Fruit fly (Drosophila melanogaster) whole organism, embryonic: ENCODE measurements around the gene CG6569.
A peak's percentile ranks its signal among the peaks of the same experiment; 100 is the strongest.

Experiments used
- Bteb2 ChIP-seq: fragments of 200-800 bp; sonication (Bioruptor generic); optimal IDR thresholded peaks from 2 replicates; lab custom pipeline; 2016; ENCODE audit warnings: missing biosample characterization, missing genetic modification characterization
- CG10565 ChIP-seq: fragments of 200-800 bp; sonication (Bioruptor generic); optimal IDR thresholded peaks from 3 replicates; lab custom pipeline; 2016; ENCODE audit warnings: missing biosample characterization, mild to moderate bottlenecking, missing genetic modification characterization
- CG11398 ChIP-seq: fragments of 200-800 bp; sonication (Bioruptor generic); optimal IDR thresholded peaks from 2 replicates; lab custom pipeline; 2016; ENCODE audit warnings: missing biosample characterization, missing genetic modification characterization
- CG13287 ChIP-seq: fragments of 200-800 bp; sonication (Bioruptor generic); IDR thresholded peaks from 2 replicates; pipeline ENCODE4 v1.3.6; 2022; ENCODE audit warnings: missing biosample characterization, missing genetic modification characterization; ENCODE audit not compliant: partially characterized antibody
- CG13296 ChIP-seq: fragments of 200-800 bp; sonication (Bioruptor generic); optimal IDR thresholded peaks from 3 replicates; lab custom pipeline; 2018; ENCODE audit warnings: missing biosample characterization, mild to moderate bottlenecking, missing genetic modification characterization
- CG14014 ChIP-seq: fragments of 200-800 bp; sonication (Bioruptor generic); IDR thresholded peaks from 2 replicates; pipeline ENCODE4 v1.3.6; 2022; ENCODE audit warnings: missing biosample characterization, missing genetic modification characterization
- CG14050 ChIP-seq: fragments of 200-800 bp; sonication (Bioruptor generic); IDR thresholded peaks from 3 replicates; pipeline ENCODE4 v1.3.6; 2022; ENCODE audit warnings: missing biosample characterization, missing genetic modification characterization
- CG1529 ChIP-seq: fragments of 200-800 bp; sonication (Bioruptor generic); optimal IDR thresholded peaks from 3 replicates; lab custom pipeline; 2018; ENCODE audit warnings: missing biosample characterization, missing genetic modification characterization
- CG17361 ChIP-seq: fragments of 200-800 bp; sonication (Bioruptor generic); IDR thresholded peaks from 3 replicates; pipeline ENCODE4 v1.3.6; 2022; ENCODE audit warnings: missing biosample characterization, missing genetic modification characterization
- CG17385 ChIP-seq: fragments of 200-800 bp; sonication (Bioruptor generic); optimal IDR thresholded peaks from 3 replicates; lab custom pipeline; 2018; ENCODE audit warnings: missing biosample characterization, mild to moderate bottlenecking, missing genetic modification characterization
- CG3163 ChIP-seq: fragments of 200-800 bp; sonication (Bioruptor generic); optimal IDR thresholded peaks from 3 replicates; lab custom pipeline; 2016; ENCODE audit warnings: missing biosample characterization, missing genetic modification characterization
- CG6175 ChIP-seq: fragments of 200-800 bp; sonication (Bioruptor generic); IDR thresholded peaks from 3 replicates; pipeline ENCODE4 v1.3.6; 2022; ENCODE audit warnings: missing biosample characterization, missing genetic modification characterization
- CG6254 ChIP-seq: fragments of 200-800 bp; sonication (Bioruptor generic); optimal IDR thresholded peaks from 3 replicates; lab custom pipeline; 2017; ENCODE audit warnings: mild to moderate bottlenecking, missing biosample characterization, missing genetic modification reagents, missing genetic modification characterization
- CG8290 ChIP-seq, 3 experiments: fragments of 200-800 bp; sonication (Bioruptor generic); optimal IDR thresholded peaks; 2 replicates each; lab custom pipeline; 2016 to 2019; ENCODE audit warnings: missing biosample characterization in 3 of 3, missing genetic modification characterization in 3 of 3, mild to moderate bottlenecking in 2 of 3, moderate library complexity in 1 of 3
- CG8944 ChIP-seq: fragments of 200-800 bp; sonication (Bioruptor generic); optimal IDR thresholded peaks from 3 replicates; lab custom pipeline; 2016; ENCODE audit warnings: missing biosample characterization, missing genetic modification characterization
- Dll ChIP-seq: fragments of 200-800 bp; sonication (Bioruptor generic); IDR thresholded peaks from 4 replicates; pipeline ENCODE4 v1.3.6; 2022; ENCODE audit warnings: missing biosample characterization, missing genetic modification characterization; ENCODE audit not compliant: partially characterized antibody
- E2f2 ChIP-seq: fragments of 200-800 bp; sonication (Bioruptor generic); IDR thresholded peaks from 2 replicates; pipeline ENCODE4 v1.3.6; 2022; ENCODE audit warnings: missing biosample characterization, missing genetic modification characterization
- Gug ChIP-seq: fragments of 200-800 bp; sonication (Bioruptor generic); IDR thresholded peaks from 4 replicates; pipeline ENCODE4 v1.3.6; 2022; ENCODE audit warnings: missing biosample characterization, missing genetic modification characterization
- Lhr ChIP-seq: fragments of 200-800 bp; sonication (Bioruptor generic); optimal IDR thresholded peaks from 3 replicates; lab custom pipeline; 2017; ENCODE audit warnings: mild to moderate bottlenecking, missing biosample characterization, missing genetic modification reagents, missing genetic modification characterization
- MTF-1 ChIP-seq: fragments of 200-800 bp; sonication (Bioruptor generic); optimal IDR thresholded peaks from 2 replicates; lab custom pipeline; 2018; ENCODE audit warnings: missing biosample characterization, mild to moderate bottlenecking, missing genetic modification characterization, borderline replicate concordance
- Med ChIP-seq: fragments of 200-800 bp; sonication (Bioruptor generic); peaks from one replicate; lab custom pipeline; 2016; ENCODE audit warnings: missing biosample characterization, missing genetic modification characterization, mild to moderate bottlenecking, inconsistent platforms, moderate library complexity
- NC2α ChIP-seq: fragments of 200-800 bp; sonication (Bioruptor generic); optimal IDR thresholded peaks from 2 replicates; lab custom pipeline; 2016; ENCODE audit warnings: missing biosample characterization, missing genetic modification characterization
- Nf-YB ChIP-seq: fragments of 200-800 bp; sonication (Bioruptor generic); optimal IDR thresholded peaks from 3 replicates; lab custom pipeline; 2019; ENCODE audit warnings: missing biosample characterization, mild to moderate bottlenecking, missing genetic modification characterization, moderate library complexity
- Opbp ChIP-seq: fragments of 200-800 bp; sonication (Bioruptor generic); IDR thresholded peaks from 3 replicates; pipeline ENCODE4 v1.3.6; 2022; ENCODE audit warnings: missing biosample characterization, missing genetic modification characterization; ENCODE audit not compliant: partially characterized antibody
- btn ChIP-seq: fragments of 200-800 bp; sonication (Bioruptor generic); optimal IDR thresholded peaks from 2 replicates; lab custom pipeline; 2016; ENCODE audit warnings: missing biosample characterization, missing genetic modification characterization
- chn ChIP-seq: fragments of 200-800 bp; sonication (Bioruptor generic); optimal IDR thresholded peaks from 2 replicates; lab custom pipeline; 2016; ENCODE audit warnings: missing biosample characterization, missing genetic modification characterization
- ci ChIP-seq: fragments of 200-800 bp; sonication (Bioruptor generic); IDR thresholded peaks from 3 replicates; pipeline ENCODE4 v1.3.6; 2022; ENCODE audit warnings: missing biosample characterization, missing genetic modification characterization
- ems ChIP-seq: fragments of 200-800 bp; sonication (Bioruptor generic); optimal IDR thresholded peaks from 3 replicates; lab custom pipeline; 2016; ENCODE audit warnings: missing biosample characterization, missing genetic modification characterization
- ewg ChIP-seq: fragments of 200-800 bp; sonication (Bioruptor generic); optimal IDR thresholded peaks from 3 replicates; lab custom pipeline; 2017; ENCODE audit warnings: mild to moderate bottlenecking, missing biosample characterization, missing genetic modification reagents, missing genetic modification characterization
- exex ChIP-seq: fragments of 200-800 bp; sonication (Bioruptor generic); optimal IDR thresholded peaks from 4 replicates; lab custom pipeline; 2018; ENCODE audit warnings: missing biosample characterization, mild to moderate bottlenecking, missing genetic modification characterization, moderate library complexity
- gem ChIP-seq: fragments of 200-800 bp; sonication (Bioruptor generic); optimal IDR thresholded peaks from 2 replicates; lab custom pipeline; 2019; ENCODE audit warnings: missing biosample characterization, mild to moderate bottlenecking, missing genetic modification characterization, moderate library complexity
- mam ChIP-seq: fragments of 200-800 bp; sonication (Bioruptor generic); optimal IDR thresholded peaks from 3 replicates; lab custom pipeline; 2016; ENCODE audit warnings: missing biosample characterization, missing genetic modification characterization
- nerfin-1 ChIP-seq: fragments of 200-800 bp; sonication (Bioruptor generic); optimal IDR thresholded peaks from 3 replicates; lab custom pipeline; 2019; ENCODE audit warnings: missing biosample characterization, mild to moderate bottlenecking, missing genetic modification characterization, moderate library complexity
- nmo ChIP-seq: fragments of 200-800 bp; sonication (Bioruptor generic); optimal IDR thresholded peaks from 2 replicates; lab custom pipeline; 2018; ENCODE audit warnings: missing biosample characterization, mild to moderate bottlenecking, missing genetic modification characterization, moderate library complexity
- odd ChIP-seq: fragments of 200-800 bp; sonication (Bioruptor generic); optimal IDR thresholded peaks from 2 replicates; lab custom pipeline; 2017; ENCODE audit warnings: missing biosample characterization, mild to moderate bottlenecking, missing genetic modification characterization
- pzg ChIP-seq: fragments of 200-800 bp; sonication (Bioruptor generic); optimal IDR thresholded peaks from 3 replicates; lab custom pipeline; 2018; ENCODE audit warnings: missing biosample characterization, mild to moderate bottlenecking, missing genetic modification characterization, moderate library complexity
- run ChIP-seq: fragments of 200-800 bp; sonication (Bioruptor generic); optimal IDR thresholded peaks from 3 replicates; lab custom pipeline; 2018; ENCODE audit warnings: missing biosample characterization, mild to moderate bottlenecking, missing genetic modification characterization
- schlank ChIP-seq: fragments of 200-800 bp; sonication (Bioruptor generic); optimal IDR thresholded peaks from 2 replicates; lab custom pipeline; 2018; ENCODE audit warnings: missing biosample characterization, mild to moderate bottlenecking, missing genetic modification characterization
- scrt ChIP-seq: fragments of 200-800 bp; sonication (Bioruptor generic); optimal IDR thresholded peaks from 2 replicates; lab custom pipeline; 2018; ENCODE audit warnings: missing biosample characterization, mild to moderate bottlenecking, missing genetic modification characterization, moderate library complexity
- sna ChIP-seq: fragments of 200-800 bp; sonication (Bioruptor generic); IDR thresholded peaks from 2 replicates; pipeline ENCODE4 v1.3.6; 2022; ENCODE audit warnings: missing biosample characterization, missing genetic modification characterization; ENCODE audit not compliant: partially characterized antibody
- sqz ChIP-seq: fragments of 200-800 bp; sonication (Bioruptor generic); optimal IDR thresholded peaks from 3 replicates; lab custom pipeline; 2018; ENCODE audit warnings: missing biosample characterization, mild to moderate bottlenecking, missing genetic modification characterization
- sug ChIP-seq: fragments of 200-800 bp; optimal IDR thresholded peaks from 2 replicates; lab custom pipeline; 2019; ENCODE audit warnings: missing biosample characterization, mild to moderate bottlenecking, missing genetic modification characterization, moderate library complexity
- tup ChIP-seq: fragments of 200-800 bp; sonication (Bioruptor generic); optimal IDR thresholded peaks from 2 replicates; lab custom pipeline; 2016; ENCODE audit warnings: missing biosample characterization, mild to moderate bottlenecking, missing genetic modification characterization, moderate library complexity
- vnd ChIP-seq: fragments of 200-800 bp; sonication (Bioruptor generic); IDR thresholded peaks from 3 replicates; pipeline ENCODE4 v1.3.6; 2022; ENCODE audit warnings: missing biosample characterization, missing genetic modification characterization; ENCODE audit not compliant: partially characterized antibody
- wor ChIP-seq: fragments of 200-800 bp; sonication (Bioruptor generic); IDR thresholded peaks from 2 replicates; pipeline ENCODE4 v1.3.6; 2022; ENCODE audit warnings: missing biosample characterization, missing genetic modification characterization

The CG6569 gene

DNA sequence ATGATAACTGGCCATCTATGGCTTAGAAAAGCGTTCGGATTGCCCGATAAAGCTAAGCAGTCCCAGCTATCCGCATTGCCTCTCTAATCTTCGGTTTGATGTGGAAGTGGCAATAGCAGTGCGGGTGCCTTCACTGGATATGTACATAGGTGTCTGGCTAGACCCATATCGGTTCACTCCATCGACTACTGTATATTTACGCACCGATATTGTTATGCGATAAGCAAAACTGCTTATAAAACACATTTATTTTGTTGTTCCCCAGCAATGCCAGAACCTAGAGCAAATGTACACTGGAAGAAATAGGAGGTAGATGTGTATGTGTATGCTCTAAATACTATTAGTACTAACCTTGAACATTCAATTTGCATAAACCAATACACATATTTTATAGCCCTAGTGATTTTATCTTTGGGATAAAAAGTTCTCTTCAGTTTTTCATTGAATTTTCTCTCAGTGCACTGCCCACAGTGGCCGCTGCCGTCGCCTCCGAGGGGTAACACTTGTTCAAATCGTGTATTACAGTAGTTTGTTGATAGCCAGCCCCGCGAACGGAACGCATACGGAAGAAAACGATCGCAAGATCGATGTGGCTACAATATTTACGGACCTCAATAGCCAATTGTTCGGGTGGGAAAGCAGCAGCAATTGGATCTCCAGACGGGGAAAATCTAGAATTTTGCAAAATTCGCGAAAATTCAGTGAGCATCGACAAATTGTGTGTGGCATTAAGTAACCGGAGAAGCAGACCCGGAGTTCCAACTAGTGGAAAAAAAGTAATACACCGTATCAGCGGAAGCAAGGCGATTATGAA, 2.6 kb upstream of the CG6569 start, which contains the start of gene CG31431 (continued):
- TF ChIP-seq chn (GFP tag; lab: Kevin White, UChicago) (peak; percentile 94), gem (tag; lab: Kevin White, UChicago) (peak; percentile 98), CG13287 (GFP tag; lab: Robert Waterston, UW) (no peak), tup (GFP tag; lab: Kevin White, UChicago) (peak; percentile 94), CG17361 (GFP tag; lab: Robert Waterston, UW) (peak; percentile 97), odd (GFP tag; lab: Kevin White, UChicago) (peak; percentile 90), CG3163 (GFP tag; lab: Kevin White, UChicago) (peak; percentile 88), CG6254 (GFP tag; lab: Kevin White, UChicago) (peak; percentile 89), Nf-YB (GFP tag; lab: Kevin White, UChicago) (peak; percentile 82)

- TF ChIP-seq vnd (GFP tag; lab: Robert Waterston, UW) (0 out of 3 replicates have a peak, but pooled peaks have one; percentile 14), Med (GFP tag; lab: Kevin White, UChicago) (no peak), run (peak; percentile 38), CG1529 (GFP tag; lab: Kevin White, UChicago) (no peak), CG10565 (GFP tag; lab: Kevin White, UChicago) (no peak), wor (GFP tag; lab: Robert Waterston, UW) (no peak), nmo (no peak), btn (GFP tag; lab: Kevin White, UChicago) (no peak), NC2α (no peak), exex (tag; lab: Kevin White, UChicago) (peak; percentile 83), schlank (tag; lab: Kevin White, UChicago) (no peak), ci (peak; percentile 19; the same call in 1 of the 3 replicates), sqz (GFP tag; lab: Kevin White, UChicago) (no peak), pzg (GFP tag; lab: Kevin White, UChicago) (no peak), CG6175 (GFP tag; lab: Robert Waterston, UW) (peak; percentile 77), mam (no peak), sug (tag; lab: Kevin White, UChicago) (peak; percentile 97), MTF-1 (GFP tag; lab: Kevin White, UChicago) (no peak)
These were observed 1.9 kb upstream of the CG6569 start, which contains the start of gene CG31174 for dm6 chr3R:21869464-21870100. Gene CG31174 (minus strand): TSS chr3R:21869514.

dm6 chr3R:21864992-21865391, 2.7 kb downstream of the CG6569 start, which contains the start of gene lsn:
Gene lsn (plus strand): TSS chr3R:21865168.
- TF ChIP-seq CG8290 (GFP tag; optimal IDR thresholded peaks at IDR 0.05; lab: Kevin White, UChicago) (no peak), CG8290 (tag; optimal IDR thresholded peaks at IDR 0.05; lab: Kevin White, UChicago) (peak in 1 of 2 experiments; percentile 82), Opbp (GFP tag; lab: Robert Waterston, UW) (no peak), CG11398 (GFP tag; lab: Kevin White, UChicago) (no peak), Dll (GFP tag; lab: Robert Waterston, UW) (no peak), Gug (GFP tag; lab: Robert Waterston, UW) (no peak), ems (GFP tag; lab: Kevin White, UChicago) (no peak), scrt (no peak), CG8944 (no peak), CG13296 (GFP tag; lab: Kevin White, UChicago) (peak; percentile 30), CG14050 (no peak), CG14014 (GFP tag; lab: Robert Waterston, UW) (peak; percentile 51; the same call in 1 of the 2 replicates), nerfin-1 (tag; lab: Kevin White, UChicago) (peak; percentile 20), ewg (GFP tag; lab: Kevin White, UChicago) (peak; percentile 22), sna (GFP tag; lab: Robert Waterston, UW) (0 out of 2 replicates have a peak, but pooled peaks have one; percentile 20), CG17385 (no peak), E2f2 (peak; percentile 84), Bteb2 (GFP tag; lab: Kevin White, UChicago) (no peak), Lhr (peak; percentile 2)
